Fruit fly (Drosophila melanogaster) whole organism, embryonic: ENCODE measurements around the gene nmdyn-D6.
A peak's percentile ranks its signal among the peaks of the same experiment; 100 is the strongest.

Source experiments
- B-H2 ChIP-seq: fragments of 200-800 bp; sonication (Bioruptor generic); optimal IDR thresholded peaks from 2 replicates; lab custom pipeline; 2018; ENCODE audit warnings: missing biosample characterization, mild to moderate bottlenecking, missing genetic modification characterization
- Bteb2 ChIP-seq: fragments of 200-800 bp; sonication (Bioruptor generic); optimal IDR thresholded peaks from 2 replicates; lab custom pipeline; 2016; ENCODE audit warnings: missing biosample characterization, missing genetic modification characterization
- CG10267 ChIP-seq: fragments of 200-800 bp; sonication (Bioruptor generic); optimal IDR thresholded peaks from 2 replicates; lab custom pipeline; 2018; ENCODE audit warnings: missing biosample characterization, mild to moderate bottlenecking, missing genetic modification characterization, moderate library complexity
- CG10462 ChIP-seq: fragments of 200-800 bp; sonication (Bioruptor generic); optimal IDR thresholded peaks from 2 replicates; lab custom pipeline; 2016; ENCODE audit warnings: missing biosample characterization, missing genetic modification characterization
- CG12236 ChIP-seq: fragments of 200-800 bp; sonication (Bioruptor generic); optimal IDR thresholded peaks from 2 replicates; lab custom pipeline; 2016; ENCODE audit warnings: missing biosample characterization, missing genetic modification characterization
- CG14710 ChIP-seq: fragments of 200-800 bp; sonication (Bioruptor generic); optimal IDR thresholded peaks from 3 replicates; lab custom pipeline; 2019; ENCODE audit warnings: missing biosample characterization, mild to moderate bottlenecking, missing genetic modification characterization, moderate library complexity
- CG15696 ChIP-seq: fragments of 200-800 bp; sonication (Bioruptor generic); optimal IDR thresholded peaks from 2 replicates; lab custom pipeline; 2019; ENCODE audit warnings: missing biosample characterization, mild to moderate bottlenecking, missing genetic modification characterization, moderate library complexity
- CG1602 ChIP-seq: fragments of 200-800 bp; sonication (Bioruptor generic); optimal IDR thresholded peaks from 3 replicates; lab custom pipeline; 2016; ENCODE audit warnings: missing biosample characterization, missing genetic modification characterization
- CG16863 ChIP-seq: fragments of 200-800 bp; sonication (Bioruptor generic); optimal IDR thresholded peaks from 3 replicates; lab custom pipeline; 2016; ENCODE audit warnings: missing biosample characterization, missing genetic modification characterization
- CG17802 ChIP-seq: fragments of 200-800 bp; sonication (Bioruptor generic); optimal IDR thresholded peaks from 2 replicates; lab custom pipeline; 2018; ENCODE audit warnings: missing biosample characterization, mild to moderate bottlenecking, missing genetic modification characterization, moderate library complexity
- CG18262 ChIP-seq: fragments of 200-800 bp; optimal IDR thresholded peaks from 3 replicates; lab custom pipeline; 2019; ENCODE audit warnings: missing biosample characterization, mild to moderate bottlenecking, missing genetic modification characterization, moderate library complexity
- CG18599 ChIP-seq: fragments of 200-800 bp; sonication (Bioruptor generic); optimal IDR thresholded peaks from 3 replicates; lab custom pipeline; 2017; ENCODE audit warnings: missing biosample characterization, missing genetic modification characterization, mild to moderate bottlenecking, moderate library complexity, missing genetic modification reagents
- CG33213 ChIP-seq: fragments of 200-800 bp; sonication (Bioruptor generic); optimal IDR thresholded peaks from 3 replicates; lab custom pipeline; 2016; ENCODE audit warnings: missing biosample characterization, missing genetic modification characterization
- CG34376 ChIP-seq: fragments of 200-800 bp; sonication (Bioruptor generic); optimal IDR thresholded peaks from 2 replicates; lab custom pipeline; 2018; ENCODE audit warnings: missing biosample characterization, mild to moderate bottlenecking, missing genetic modification characterization
- CG43689 ChIP-seq: fragments of 200-800 bp; sonication (Bioruptor generic); IDR thresholded peaks from 2 replicates; pipeline ENCODE4 v1.3.6; 2022; ENCODE audit warnings: missing biosample characterization, missing genetic modification characterization
- CG4730 ChIP-seq: fragments of 200-800 bp; sonication (Bioruptor generic); IDR thresholded peaks from 2 replicates; pipeline ENCODE4 v1.3.6; 2022; ENCODE audit warnings: missing biosample characterization, missing genetic modification characterization
- CG6689 ChIP-seq: fragments of 200-800 bp; sonication (Bioruptor generic); IDR thresholded peaks from 2 replicates; pipeline ENCODE4 v1.3.6; 2022; ENCODE audit warnings: missing biosample characterization, missing genetic modification characterization
- CG6854 ChIP-seq: fragments of 200-800 bp; sonication (Bioruptor generic); optimal IDR thresholded peaks from 3 replicates; lab custom pipeline; 2017; ENCODE audit warnings: missing biosample characterization, mild to moderate bottlenecking, missing genetic modification characterization
- CG7372 ChIP-seq: fragments of 200-800 bp; sonication (Bioruptor generic); IDR thresholded peaks from 2 replicates; pipeline ENCODE4 v1.3.6; 2022; ENCODE audit warnings: missing biosample characterization, missing genetic modification characterization
- CG7839 ChIP-seq: fragments of 200-800 bp; sonication (Bioruptor generic); optimal IDR thresholded peaks from 3 replicates; lab custom pipeline; 2018; ENCODE audit warnings: missing biosample characterization, mild to moderate bottlenecking, missing genetic modification characterization, moderate library complexity
- Dbx ChIP-seq: fragments of 200-800 bp; sonication (Bioruptor generic); IDR thresholded peaks from 3 replicates; pipeline ENCODE4 v1.3.6; 2022; ENCODE audit warnings: missing biosample characterization, missing genetic modification characterization
- Ets65A ChIP-seq: fragments of 200-800 bp; sonication (Bioruptor generic); peaks from one replicate; lab custom pipeline; 2016; ENCODE audit warnings: missing biosample characterization, missing genetic modification characterization
- Hr39 ChIP-seq: fragments of >200 bp; optimal IDR thresholded peaks from 2 replicates; lab custom pipeline; 2017
- Hr78 ChIP-seq, 2 experiments: fragments of 200-800 bp in 1 of 2; fragments of >200 bp in 1 of 2; sonication (Bioruptor generic) in 1 of 2; optimal IDR thresholded peaks; 2 replicates each; lab custom pipeline; 2017 to 2019; ENCODE audit warnings: missing biosample characterization in 2 of 2, missing genetic modification characterization in 2 of 2, mild to moderate bottlenecking in 1 of 2, moderate library complexity in 1 of 2
- Mes4 ChIP-seq: fragments of 200-800 bp; sonication (Bioruptor generic); optimal IDR thresholded peaks from 2 replicates; lab custom pipeline; 2016; ENCODE audit warnings: missing biosample characterization, missing genetic modification characterization
- NK7.1 ChIP-seq: fragments of 200-800 bp; sonication (Bioruptor generic); optimal IDR thresholded peaks from 3 replicates; lab custom pipeline; 2016; ENCODE audit warnings: missing biosample characterization, missing genetic modification characterization
- Neu2 ChIP-seq: fragments of 200-800 bp; sonication (Bioruptor generic); optimal IDR thresholded peaks from 3 replicates; lab custom pipeline; 2016; ENCODE audit warnings: missing biosample characterization, missing genetic modification characterization, borderline replicate concordance
- Opbp ChIP-seq: fragments of 200-800 bp; sonication (Bioruptor generic); IDR thresholded peaks from 3 replicates; pipeline ENCODE4 v1.3.6; 2022; ENCODE audit warnings: missing biosample characterization, missing genetic modification characterization; ENCODE audit not compliant: partially characterized antibody
- Xrp1 ChIP-seq: fragments of 200-800 bp; sonication (Bioruptor generic); IDR thresholded peaks from 2 replicates; pipeline ENCODE4 v1.3.6; 2022; ENCODE audit warnings: missing biosample characterization, missing genetic modification characterization
- ab ChIP-seq: fragments of 200-800 bp; sonication (Bioruptor generic); optimal IDR thresholded peaks from 2 replicates; lab custom pipeline; 2016; ENCODE audit warnings: missing biosample characterization, missing genetic modification characterization
- abd-A ChIP-seq: fragments of 200-800 bp; sonication (Bioruptor generic); optimal IDR thresholded peaks from 3 replicates; lab custom pipeline; 2019; ENCODE audit warnings: missing biosample characterization, mild to moderate bottlenecking, missing genetic modification characterization, moderate library complexity
- ap ChIP-seq: fragments of 200-800 bp; sonication (Bioruptor generic); IDR thresholded peaks from 2 replicates; pipeline ENCODE4 v1.3.6; 2022; ENCODE audit warnings: missing biosample characterization, missing genetic modification characterization
- ase ChIP-seq: fragments of 200-800 bp; sonication (Bioruptor generic); IDR thresholded peaks from 3 replicates; pipeline ENCODE4 v1.3.6; 2022; ENCODE audit warnings: missing biosample characterization, missing genetic modification characterization
- bcd ChIP-seq: fragments of 200-800 bp; sonication (Bioruptor generic); optimal IDR thresholded peaks from 2 replicates; lab custom pipeline; 2017; ENCODE audit warnings: missing biosample characterization, mild to moderate bottlenecking, missing genetic modification characterization
- chif ChIP-seq, 2 experiments: fragments of 200-800 bp; sonication (Bioruptor generic); optimal IDR thresholded peaks; 3 replicates each; lab custom pipeline; 2016; ENCODE audit warnings: missing biosample characterization in 2 of 2, missing genetic modification characterization in 2 of 2
- dpn ChIP-seq, 2 experiments: fragments of 200-800 bp; sonication (Bioruptor generic); optimal IDR thresholded peaks; 3 replicates each; lab custom pipeline; 2016; ENCODE audit warnings: missing biosample characterization in 2 of 2, missing genetic modification characterization in 2 of 2
- exex ChIP-seq: fragments of 200-800 bp; sonication (Bioruptor generic); optimal IDR thresholded peaks from 4 replicates; lab custom pipeline; 2018; ENCODE audit warnings: missing biosample characterization, mild to moderate bottlenecking, missing genetic modification characterization, moderate library complexity
- fd96Cb ChIP-seq: fragments of 200-800 bp; sonication (Bioruptor generic); optimal IDR thresholded peaks from 2 replicates; lab custom pipeline; 2018; ENCODE audit warnings: missing biosample characterization, mild to moderate bottlenecking, missing genetic modification characterization, moderate library complexity
- ftz-f1 ChIP-seq: fragments of 200-800 bp; sonication (Bioruptor generic); optimal IDR thresholded peaks from 2 replicates; lab custom pipeline; 2016; ENCODE audit warnings: missing biosample characterization, missing genetic modification characterization
- grau ChIP-seq: fragments of 200-800 bp; optimal IDR thresholded peaks from 3 replicates; lab custom pipeline; 2019; ENCODE audit warnings: missing biosample characterization, mild to moderate bottlenecking, missing genetic modification characterization, moderate library complexity
- gsb ChIP-seq: fragments of 200-800 bp; sonication (Bioruptor generic); IDR thresholded peaks from 2 replicates; pipeline ENCODE4 v1.3.6; 2022; ENCODE audit warnings: missing biosample characterization, missing genetic modification characterization
- hkb ChIP-seq, 2 experiments: fragments of 200-800 bp in 1 of 2; fragments of >200 bp in 1 of 2; sonication (Bioruptor generic) in 1 of 2; IDR thresholded peaks in 1 of 2; optimal IDR thresholded peaks in 1 of 2; 2 replicates each; pipeline versions ENCODE4 v1.3.6 to Lab custom; 2017 to 2022; ENCODE audit warnings: missing biosample characterization in 1 of 2, missing genetic modification characterization in 1 of 2
- klu ChIP-seq: fragments of 200-800 bp; sonication (Bioruptor generic); IDR thresholded peaks from 2 replicates; pipeline ENCODE4 v1.3.6; 2022; ENCODE audit warnings: missing biosample characterization, missing genetic modification characterization
- lab ChIP-seq: fragments of 200-800 bp; sonication (Bioruptor generic); optimal IDR thresholded peaks from 3 replicates; lab custom pipeline; 2017; ENCODE audit warnings: missing biosample characterization, missing genetic modification characterization, mild to moderate bottlenecking, moderate library complexity, missing genetic modification reagents
- lbe ChIP-seq: fragments of 200-800 bp; sonication (Bioruptor generic); optimal IDR thresholded peaks from 2 replicates; lab custom pipeline; 2016; ENCODE audit warnings: missing biosample characterization, mild to moderate bottlenecking, missing genetic modification characterization
- mld ChIP-seq: fragments of 200-800 bp; sonication (Bioruptor generic); IDR thresholded peaks from 3 replicates; pipeline ENCODE4 v1.3.6; 2022; ENCODE audit warnings: missing biosample characterization, missing genetic modification characterization; ENCODE audit not compliant: partially characterized antibody
- nerfin-2 ChIP-seq: fragments of 200-800 bp; sonication (Bioruptor generic); IDR thresholded peaks from 2 replicates; pipeline ENCODE4 v1.3.6; 2022; ENCODE audit warnings: missing biosample characterization, missing genetic modification characterization; ENCODE audit not compliant: partially characterized antibody
- phol ChIP-seq: fragments of 200-800 bp; sonication (Bioruptor generic); optimal IDR thresholded peaks from 3 replicates; lab custom pipeline; 2018; ENCODE audit warnings: missing biosample characterization, mild to moderate bottlenecking, missing genetic modification characterization, moderate library complexity
- prd ChIP-seq, 3 experiments: fragments of >200 bp in 2 of 3; fragments of 200-800 bp in 1 of 3; sonication (Bioruptor generic) in 1 of 3; optimal IDR thresholded peaks in 2 of 3; IDR thresholded peaks in 1 of 3; 2 replicates in 2 of 3; 3 replicates in 1 of 3; pipeline versions ENCODE4 v1.3.6 to Lab custom; 2017 to 2022; ENCODE audit warnings: missing biosample characterization in 1 of 3, missing genetic modification characterization in 1 of 3
- so ChIP-seq: fragments of 200-800 bp; sonication (Bioruptor generic); IDR thresholded peaks from 3 replicates; pipeline ENCODE4 v1.3.6; 2022; ENCODE audit warnings: missing biosample characterization, missing genetic modification characterization

nmdyn-D6 gene

dm6 chrX:14621464-14621863 lies 38.0 kb downstream of the nmdyn-D6 start (continued):
- TF ChIP-seq Ets65A (GFP tag; lab: Kevin White, UChicago) (peak; percentile 64), CG17802 (tag; lab: Kevin White, UChicago) (no peak), CG43689 (GFP tag; lab: Robert Waterston, UW) (no peak), Xrp1 (GFP tag; lab: Robert Waterston, UW) (no peak), ase (no peak), CG10462 (GFP tag; lab: Kevin White, UChicago) (no peak), bcd (GFP tag; lab: Kevin White, UChicago) (no peak), CG16863 (no peak), phol (tag; lab: Kevin White, UChicago) (peak; percentile 16), chif (GFP tag; optimal IDR thresholded peaks at IDR 0.05; lab: Kevin White, UChicago) (peak in 1 of 2 experiments; percentile 12), gsb (GFP tag; lab: Robert Waterston, UW) (no peak), Opbp (GFP tag; lab: Robert Waterston, UW) (no peak), nerfin-2 (GFP tag; lab: Robert Waterston, UW) (no peak), CG12236 (no peak), CG15696 (tag; lab: Kevin White, UChicago) (no peak), Bteb2 (GFP tag; lab: Kevin White, UChicago) (no peak), Dbx (no peak), NK7.1 (no peak), prd (optimal IDR thresholded peaks at IDR 0.05; lab: Kevin White, UChicago) (no peak), prd (GFP tag; IDR thresholded peaks at IDR 0.05; lab: Robert Waterston, UW) (peak; percentile 52; the same call in 1 of the 3 replicates), hkb (optimal IDR thresholded peaks at IDR 0.05; lab: Kevin White, UChicago) (no peak), hkb (GFP tag; IDR thresholded peaks at IDR 0.05; lab: Robert Waterston, UW) (0 out of 2 replicates have a peak, but pooled peaks have one; percentile 10), CG33213 (GFP tag; lab: Kevin White, UChicago) (no peak), CG6854 (no peak), CG7372 (GFP tag; lab: Robert Waterston, UW) (no peak), CG14710 (no peak), fd96Cb (peak; percentile 11), ab (no peak), exex (tag; lab: Kevin White, UChicago) (no peak), CG34376 (GFP tag; lab: Kevin White, UChicago) (no peak), CG18262 (tag; lab: Kevin White, UChicago) (no peak), abd-A (tag; lab: Kevin White, UChicago) (no peak), Hr39 (lab: Kevin White, UChicago) (no peak), dpn (GFP tag; optimal IDR thresholded peaks at IDR 0.05; lab: Kevin White, UChicago) (peak in 1 of 2 experiments; percentile 15), CG10267 (tag; lab: Kevin White, UChicago) (no peak), mld (GFP tag; lab: Robert Waterston, UW) (no peak), ap (GFP tag; lab: Robert Waterston, UW) (no peak), Mes4 (no peak), klu (GFP tag; lab: Robert Waterston, UW) (no peak), lbe (no peak), CG4730 (GFP tag; lab: Robert Waterston, UW) (no peak), grau (tag; lab: Kevin White, UChicago) (peak; percentile 12), CG6689 (GFP tag; lab: Robert Waterston, UW) (peak; percentile 18; the same call in 1 of the 2 replicates), so (no peak), CG1602 (no peak), B-H2 (GFP tag; lab: Kevin White, UChicago) (no peak), CG7839 (peak; percentile 6), lab (GFP tag; lab: Kevin White, UChicago) (no peak), Hr78 (GFP tag; optimal IDR thresholded peaks at IDR 0.05; lab: Kevin White, UChicago) (no peak), CG18599 (no peak), Neu2 (GFP tag; lab: Kevin White, UChicago) (no peak), ftz-f1 (no peak)
